Worm (Caenorhabditis elegans): ENCODE measurements around the gene ZK632.14.
A peak's percentile ranks its signal among the peaks of the same experiment; 100 is the strongest.

ZK632.14 gene

ce11 chrIII:9849950-9850349, 36.7 kb downstream of the ZK632.14 start:
- peak; percentile 62 for TF ChIP-seq nhr-80 (tag; optimal IDR thresholded peaks at IDR 0.05)
- no peak for TF ChIP-seq nfya-2 (GFP tag; IDR thresholded peaks at IDR 0.05)
- TF ChIP-seq lin-26 (GFP tag; IDR thresholded peaks at IDR 0.05), result no peak

- peak; percentile 47 for TF ChIP-seq nhr-80 (tag; optimal IDR thresholded peaks at IDR 0.05)
- TF ChIP-seq mel-28 (tag; optimal IDR thresholded peaks at IDR 0.05; ENCODE audit: borderline replicate concordance), result no peak
Measured at ce11 chrIII:9850877-9851276, 37.6 kb downstream of the ZK632.14 start.

ce11 chrIII:9851547-9851946, 38.3 kb downstream of the ZK632.14 start, which contains the start of gene K11H3.3:
Gene K11H3.3 (plus strand): TSS chrIII:9851854.
- 0 out of 2 replicates have a peak, but pooled peaks have one; percentile 5 for TF ChIP-seq dox-1 (GFP tag; IDR thresholded peaks at IDR 0.05)
- no peak for TF ChIP-seq ztf-28 (GFP tag; IDR thresholded peaks at IDR 0.05)
- no peak for TF ChIP-seq bed-2 (GFP tag; IDR thresholded peaks at IDR 0.05)

ce11 chrIII:9853667-9854620, 40.7 kb downstream of the ZK632.14 start:
- peak in 1 of 3 experiments; percentile 2 for TF ChIP-seq lin-35 (GFP tag; optimal IDR thresholded peaks at IDR 0.05)
- TF ChIP-seq B0336.3 (GFP tag; IDR thresholded peaks at IDR 0.05), result peak; percentile 63; the same call in 1 of the 2 replicates
- TF ChIP-seq lir-1 (GFP tag; conservative IDR thresholded peaks at IDR 0.05), result no peak
- peak; percentile 25; the same call in 1 of the 2 replicates for TF ChIP-seq pbrm-1 (GFP tag; IDR thresholded peaks at IDR 0.05)
- peak; percentile 72; the same call in 1 of the 2 replicates for TF ChIP-seq Y56A3A.18 (GFP tag; IDR thresholded peaks at IDR 0.05)
- TF ChIP-seq snpc-1.1 (tag; optimal IDR thresholded peaks at IDR 0.05; ENCODE audit: insufficient read depth), result no peak
- TF ChIP-seq repo-1 (tag; optimal IDR thresholded peaks at IDR 0.05), result peak; percentile 77
- 0 out of 2 replicates have a peak, but pooled peaks have one; percentile 51 for TF ChIP-seq Y53G8AR.9 (GFP tag; conservative IDR thresholded peaks at IDR 0.05)
- TF ChIP-seq him-1 (tag; optimal IDR thresholded peaks at IDR 0.05), result peak; percentile 98
- peak; percentile 2 for TF ChIP-seq somi-1 (GFP tag; optimal IDR thresholded peaks at IDR 0.05)

ce11 chrIII:9854960-9855359, 41.7 kb downstream of the ZK632.14 start:
- TF ChIP-seq K12H6.12 (tag; optimal IDR thresholded peaks at IDR 0.05), result no peak
- TF ChIP-seq dpl-1 (GFP tag; optimal IDR thresholded peaks at IDR 0.05), result no peak
- TF ChIP-seq lsl-1 (GFP tag; optimal IDR thresholded peaks at IDR 0.05), result no peak
- no peak for TF ChIP-seq cebp-2 (GFP tag; IDR thresholded peaks at IDR 0.05)
- no peak for TF ChIP-seq C17E4.6 (GFP tag; IDR thresholded peaks at IDR 0.05)
- TF ChIP-seq aptf-2 (GFP tag; conservative IDR thresholded peaks at IDR 0.05), result no peak
- no peak for TF ChIP-seq ceh-79 (tag; optimal IDR thresholded peaks at IDR 0.05)
- TF ChIP-seq sdz-38 (tag; optimal IDR thresholded peaks at IDR 0.05), result no peak
- TF ChIP-seq bed-2 (GFP tag; IDR thresholded peaks at IDR 0.05), result no peak
- TF ChIP-seq ceh-58 (GFP tag; IDR thresholded peaks at IDR 0.05), result no peak
- no peak for TF ChIP-seq nfya-1 (tag; optimal IDR thresholded peaks at IDR 0.05; ENCODE audit: borderline replicate concordance, insufficient read depth)
- no peak for TF ChIP-seq athp-1 (tag; optimal IDR thresholded peaks at IDR 0.05)

ce11 chrIII:9857110-9857509, 43.9 kb downstream of the ZK632.14 start:
- TF ChIP-seq egrh-3 (GFP tag; IDR thresholded peaks at IDR 0.05) (no peak), nhr-80 (tag; optimal IDR thresholded peaks at IDR 0.05) (peak; percentile 51)
